Fruit fly (Drosophila melanogaster): ENCODE results near the gene baz.

Gene baz

DNA sequence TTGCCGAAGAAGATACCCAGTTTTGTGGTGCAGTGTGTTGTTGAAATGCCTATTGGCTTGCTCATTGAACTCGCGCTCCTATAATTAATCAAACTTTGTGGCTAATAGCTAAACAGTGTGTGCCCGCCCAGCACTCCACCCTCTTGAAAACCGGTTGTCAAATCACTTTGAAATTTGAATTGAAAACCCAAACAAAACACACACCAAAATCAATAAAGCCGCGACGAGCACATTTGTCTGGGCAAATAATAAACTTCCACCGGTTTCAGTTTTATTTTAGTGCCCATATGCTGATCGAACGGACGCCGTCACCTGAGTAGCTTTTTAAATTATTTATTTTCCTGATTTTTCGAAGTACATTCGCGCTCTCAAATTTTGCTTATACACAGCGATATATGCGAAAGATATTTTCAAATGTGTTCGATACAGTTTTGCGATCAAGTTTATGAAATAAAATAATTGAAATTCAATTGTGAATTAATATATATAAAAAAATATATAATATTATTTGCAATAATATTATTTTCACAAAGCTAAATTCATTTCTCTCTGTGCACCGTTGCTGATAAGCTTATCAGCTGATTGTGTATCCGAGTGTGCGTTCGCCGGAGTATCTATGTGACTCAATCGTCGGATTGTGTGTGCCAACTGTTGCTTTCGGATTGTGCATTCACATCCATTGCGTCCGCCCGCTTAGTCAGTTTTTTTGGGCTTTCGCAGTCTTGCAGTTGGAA is 29.9 kb upstream of the baz start (continued):
- TF ChIP-seq rib (GFP tag; IDR thresholded peaks at IDR 0.05) (peak; percentile 58; the same call in 1 of the 2 replicates), p53 (GFP tag; optimal IDR thresholded peaks at IDR 0.05) (no peak), CG34224 (GFP tag; IDR thresholded peaks at IDR 0.05; ENCODE audit: partially characterized antibody) (no peak), dan (GFP tag; IDR thresholded peaks at IDR 0.05) (no peak), CG12104 (GFP tag; optimal IDR thresholded peaks at IDR 0.05) (peak; percentile 75), Fer2 (tag; optimal IDR thresholded peaks at IDR 0.05) (peak; percentile 53), CG18011 (GFP tag; optimal IDR thresholded peaks at IDR 0.05) (peak; percentile 32), CG30403 (GFP tag; optimal IDR thresholded peaks at IDR 0.05) (peak; percentile 60), Sox102F (GFP tag; optimal IDR thresholded peaks at IDR 0.05) (peak; percentile 93), hkb (optimal IDR thresholded peaks at IDR 0.05) (no peak), hkb (GFP tag; IDR thresholded peaks at IDR 0.05) (peak; percentile 85), CG15479 (GFP tag; optimal IDR thresholded peaks at IDR 0.05) (peak; percentile 66), CG3726 (GFP tag; IDR thresholded peaks at IDR 0.05) (0 out of 3 replicates have a peak, but pooled peaks have one; percentile 56), nerfin-1 (tag; optimal IDR thresholded peaks at IDR 0.05) (peak; percentile 64), oc (tag; optimal IDR thresholded peaks at IDR 0.05) (no peak), CG3163 (GFP tag; optimal IDR thresholded peaks at IDR 0.05) (peak; percentile 12), ap (GFP tag; IDR thresholded peaks at IDR 0.05) (peak; percentile 63; the same call in 1 of the 2 replicates), CG10565 (GFP tag; optimal IDR thresholded peaks at IDR 0.05) (no peak), MTF-1 (GFP tag; optimal IDR thresholded peaks at IDR 0.05; ENCODE audit: borderline replicate concordance) (peak; percentile 40), CG11247 (GFP tag; IDR thresholded peaks at IDR 0.05) (peak; percentile 61; the same call in 1 of the 2 replicates), crp (GFP tag; optimal IDR thresholded peaks at IDR 0.05) (peak in 1 of 2 experiments; percentile 52), Camta (GFP tag; optimal IDR thresholded peaks at IDR 0.05) (peak; percentile 35), CG11696 (GFP tag; IDR thresholded peaks at IDR 0.05) (no peak), dm (GFP tag; optimal IDR thresholded peaks at IDR 0.05) (no peak), CG15601 (tag; optimal IDR thresholded peaks at IDR 0.05) (peak; percentile 73), CrebB (tag; optimal IDR thresholded peaks at IDR 0.05) (peak; percentile 19), H15 (GFP tag; IDR thresholded peaks at IDR 0.05) (peak; percentile 62; the same call in 1 of the 3 replicates), CG18599 (GFP tag; optimal IDR thresholded peaks at IDR 0.05) (peak; percentile 89), bab2 (GFP tag; optimal IDR thresholded peaks at IDR 0.05) (peak; percentile 17), run (tag; optimal IDR thresholded peaks at IDR 0.05) (peak; percentile 53), MESR4 (GFP tag; optimal IDR thresholded peaks at IDR 0.05) (no peak), prd (optimal IDR thresholded peaks at IDR 0.05) (no peak), prd (GFP tag; IDR thresholded peaks at IDR 0.05) (peak; percentile 80), CG3281 (GFP tag; optimal IDR thresholded peaks at IDR 0.05) (peak; percentile 82), cwo (GFP tag; optimal IDR thresholded peaks at IDR 0.05) (peak; percentile 84), wek (GFP tag; optimal IDR thresholded peaks at IDR 0.05) (no peak), CG1233 (GFP tag; optimal IDR thresholded peaks at IDR 0.05) (peak; percentile 76), CG3995 (GFP tag; optimal IDR thresholded peaks at IDR 0.05) (no peak), CG33213 (GFP tag; optimal IDR thresholded peaks at IDR 0.05) (peak; percentile 7), Usf (GFP tag; optimal IDR thresholded peaks at IDR 0.05) (peak; percentile 41), dmrt11E (tag; optimal IDR thresholded peaks at IDR 0.05) (peak; percentile 69), CG17612 (GFP tag; IDR thresholded peaks at IDR 0.05) (peak; percentile 42; the same call in 1 of the 2 replicates), TFAM (GFP tag; optimal IDR thresholded peaks at IDR 0.05) (no peak), CG9437 (GFP tag; optimal IDR thresholded peaks at IDR 0.05) (peak; percentile 77), CG9215 (GFP tag; IDR thresholded peaks at IDR 0.05) (peak; percentile 68), sr (GFP tag; IDR thresholded peaks at IDR 0.05) (no peak), br (optimal IDR thresholded peaks at IDR 0.05) (no peak), CG11723 (GFP tag; optimal IDR thresholded peaks at IDR 0.05) (peak; percentile 73), bcd (GFP tag; optimal IDR thresholded peaks at IDR 0.05) (peak; percentile 76), wor (GFP tag; IDR thresholded peaks at IDR 0.05) (peak; percentile 70)

All from whole organism, embryonic.